Fruit fly (Drosophila melanogaster): ENCODE measurements around the gene CG33346.

DNA sequence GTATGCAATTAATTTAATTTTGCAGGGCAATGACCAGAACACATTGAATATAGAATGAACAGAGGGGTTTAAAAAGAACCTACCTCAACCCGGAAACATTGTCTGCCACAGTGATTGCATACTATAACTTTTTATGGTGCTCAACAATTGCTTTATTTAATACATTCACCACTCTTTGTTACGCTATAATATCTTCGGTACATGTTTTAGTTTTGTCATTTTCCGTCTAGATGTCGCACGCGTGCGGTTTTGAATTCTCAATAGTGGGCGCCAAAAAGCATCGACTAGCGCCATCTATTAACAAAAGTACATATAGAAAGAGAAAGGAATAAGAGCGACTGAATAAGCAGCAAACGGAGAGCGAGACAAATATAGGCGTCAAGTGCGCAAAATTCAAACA, 3.1 kb downstream of the CG33346 start:
- TF ChIP-seq CG8478 (optimal IDR thresholded peaks at IDR 0.05) (no peak), pan (optimal IDR thresholded peaks at IDR 0.05) (no peak), EcR (GFP tag; optimal IDR thresholded peaks at IDR 0.05) (no peak)
